Worm (Caenorhabditis elegans): ENCODE measurements around the gene Y6G8.5.

ce11 chrV:17658824-17659223, 43.3 kb upstream of the Y6G8.5 start:
- TF ChIP-seq cog-1 (tag; optimal IDR thresholded peaks at IDR 0.05) = no peak
- no peak for TF ChIP-seq med-1 (GFP tag; optimal IDR thresholded peaks at IDR 0.05; ENCODE audit: insufficient read depth)
- no peak for TF ChIP-seq tab-1 (GFP tag; IDR thresholded peaks at IDR 0.05)

All from whole organism, midembryonic.